Fruit fly (Drosophila melanogaster) whole organism, embryonic: Measurements from ENCODE around the gene Rh5.

Source experiments
- B-H2 ChIP-seq: fragments of 200-800 bp; sonication (Bioruptor generic); optimal IDR thresholded peaks from 2 replicates; lab custom pipeline; 2018; ENCODE audit warnings: missing biosample characterization, mild to moderate bottlenecking, missing genetic modification characterization
- C15 ChIP-seq: fragments of 200-800 bp; sonication (Bioruptor generic); IDR thresholded peaks from 3 replicates; pipeline ENCODE4 v1.3.6; 2022; ENCODE audit warnings: missing biosample characterization, missing genetic modification characterization
- CG10209 ChIP-seq: fragments of 200-800 bp; sonication (Bioruptor generic); optimal IDR thresholded peaks from 3 replicates; lab custom pipeline; 2017; ENCODE audit warnings: missing biosample characterization, mild to moderate bottlenecking, missing genetic modification characterization, missing genetic modification reagents
- CG1024 ChIP-seq: fragments of 200-800 bp; sonication (Bioruptor generic); IDR thresholded peaks from 2 replicates; pipeline ENCODE4 v1.3.6; 2022; ENCODE audit warnings: missing biosample characterization, missing genetic modification characterization
- CG11695 ChIP-seq: fragments of 200-800 bp; sonication (Bioruptor generic); IDR thresholded peaks from 3 replicates; pipeline ENCODE4 v1.3.6; 2022; ENCODE audit warnings: missing biosample characterization, missing genetic modification characterization
- CG12659 ChIP-seq: fragments of 200-800 bp; sonication (Bioruptor generic); optimal IDR thresholded peaks from 3 replicates; lab custom pipeline; 2017; ENCODE audit warnings: mild to moderate bottlenecking, missing biosample characterization, missing genetic modification reagents, missing genetic modification characterization
- CG12942 ChIP-seq: fragments of 200-800 bp; sonication (Bioruptor generic); optimal IDR thresholded peaks from 3 replicates; lab custom pipeline; 2016; ENCODE audit warnings: missing biosample characterization, missing genetic modification characterization
- CG14050 ChIP-seq: fragments of 200-800 bp; sonication (Bioruptor generic); IDR thresholded peaks from 3 replicates; pipeline ENCODE4 v1.3.6; 2022; ENCODE audit warnings: missing biosample characterization, missing genetic modification characterization
- CG14441 ChIP-seq: fragments of 200-800 bp; sonication (Bioruptor generic); IDR thresholded peaks from 2 replicates; pipeline ENCODE4 v1.3.6; 2022; ENCODE audit warnings: missing biosample characterization, missing genetic modification characterization
- CG15073 ChIP-seq: fragments of 200-800 bp; sonication (Bioruptor generic); optimal IDR thresholded peaks from 2 replicates; lab custom pipeline; 2016; ENCODE audit warnings: missing biosample characterization, missing genetic modification characterization
- CG17359 ChIP-seq: fragments of 200-800 bp; sonication (Bioruptor generic); optimal IDR thresholded peaks from 3 replicates; lab custom pipeline; 2018; ENCODE audit warnings: missing biosample characterization, mild to moderate bottlenecking, missing genetic modification characterization, moderate library complexity
- CG17361 ChIP-seq: fragments of 200-800 bp; sonication (Bioruptor generic); IDR thresholded peaks from 3 replicates; pipeline ENCODE4 v1.3.6; 2022; ENCODE audit warnings: missing biosample characterization, missing genetic modification characterization
- CG17385 ChIP-seq: fragments of 200-800 bp; sonication (Bioruptor generic); optimal IDR thresholded peaks from 3 replicates; lab custom pipeline; 2018; ENCODE audit warnings: missing biosample characterization, mild to moderate bottlenecking, missing genetic modification characterization
- CG31365 ChIP-seq: fragments of 200-800 bp; sonication (Bioruptor generic); optimal IDR thresholded peaks from 2 replicates; lab custom pipeline; 2018; ENCODE audit warnings: missing biosample characterization, mild to moderate bottlenecking, missing genetic modification characterization
- CG31441 ChIP-seq: fragments of 200-800 bp; sonication (Bioruptor generic); IDR thresholded peaks from 2 replicates; pipeline ENCODE4 v1.3.6; 2022; ENCODE audit warnings: missing biosample characterization, missing genetic modification characterization
- CG4328 ChIP-seq: fragments of 200-800 bp; sonication (Bioruptor generic); optimal IDR thresholded peaks from 3 replicates; lab custom pipeline; 2017; ENCODE audit warnings: missing biosample characterization, missing genetic modification reagents, missing genetic modification characterization
- CG6683 ChIP-seq: fragments of 200-800 bp; sonication (Bioruptor generic); optimal IDR thresholded peaks from 2 replicates; lab custom pipeline; 2017; ENCODE audit warnings: missing biosample characterization, mild to moderate bottlenecking, missing genetic modification characterization, missing genetic modification reagents
- CG7372 ChIP-seq: fragments of 200-800 bp; sonication (Bioruptor generic); IDR thresholded peaks from 2 replicates; pipeline ENCODE4 v1.3.6; 2022; ENCODE audit warnings: missing biosample characterization, missing genetic modification characterization
- CG8478 ChIP-seq: fragments of >200 bp; optimal IDR thresholded peaks from 2 replicates; lab custom pipeline; 2018
- CG9437 ChIP-seq: fragments of 200-800 bp; sonication (Bioruptor generic); optimal IDR thresholded peaks from 2 replicates; lab custom pipeline; 2018; ENCODE audit warnings: missing biosample characterization, mild to moderate bottlenecking, missing genetic modification characterization
- CG9876 ChIP-seq: fragments of 200-800 bp; sonication (Bioruptor generic); optimal IDR thresholded peaks from 2 replicates; lab custom pipeline; 2016; ENCODE audit warnings: missing biosample characterization, missing genetic modification characterization
- CoRest ChIP-seq: fragments of 200-800 bp; sonication (Bioruptor generic); optimal IDR thresholded peaks from 3 replicates; lab custom pipeline; 2018; ENCODE audit warnings: missing biosample characterization, mild to moderate bottlenecking, missing genetic modification characterization, moderate library complexity
- H2.0 ChIP-seq: fragments of 200-800 bp; sonication (Bioruptor generic); IDR thresholded peaks from 2 replicates; pipeline ENCODE4 v1.3.6; 2022; ENCODE audit warnings: missing biosample characterization, missing genetic modification characterization
- HmgD ChIP-seq: fragments of 200-800 bp; sonication (Bioruptor generic); optimal IDR thresholded peaks from 3 replicates; lab custom pipeline; 2016; ENCODE audit warnings: missing biosample characterization, missing genetic modification characterization
- NK7.1 ChIP-seq: fragments of 200-800 bp; sonication (Bioruptor generic); optimal IDR thresholded peaks from 3 replicates; lab custom pipeline; 2016; ENCODE audit warnings: missing biosample characterization, missing genetic modification characterization
- Nf-YB ChIP-seq: fragments of 200-800 bp; sonication (Bioruptor generic); optimal IDR thresholded peaks from 3 replicates; lab custom pipeline; 2019; ENCODE audit warnings: missing biosample characterization, mild to moderate bottlenecking, missing genetic modification characterization, moderate library complexity
- NfI ChIP-seq: fragments of 200-800 bp; sonication (Bioruptor generic); optimal IDR thresholded peaks from 3 replicates; lab custom pipeline; 2018; ENCODE audit warnings: missing biosample characterization, mild to moderate bottlenecking, missing genetic modification characterization, moderate library complexity
- Ravus ChIP-seq: fragments of 200-800 bp; sonication (Bioruptor generic); IDR thresholded peaks from 2 replicates; pipeline ENCODE4 v1.3.6; 2022; ENCODE audit warnings: missing biosample characterization, missing genetic modification characterization
- Usf ChIP-seq: fragments of 200-800 bp; sonication (Bioruptor generic); optimal IDR thresholded peaks from 2 replicates; lab custom pipeline; 2017; ENCODE audit warnings: missing genotype, missing biosample characterization, missing genetic modification characterization
- ac ChIP-seq: fragments of 200-800 bp; sonication (Bioruptor generic); optimal IDR thresholded peaks from 3 replicates; lab custom pipeline; 2017; ENCODE audit warnings: missing biosample characterization, mild to moderate bottlenecking, missing genetic modification characterization
- cg ChIP-seq: fragments of 200-800 bp; sonication (Bioruptor generic); optimal IDR thresholded peaks from 3 replicates; lab custom pipeline; 2019; ENCODE audit warnings: missing biosample characterization, mild to moderate bottlenecking, missing genetic modification characterization, moderate library complexity
- dmrt11E ChIP-seq: fragments of 200-800 bp; sonication (Bioruptor generic); optimal IDR thresholded peaks from 3 replicates; lab custom pipeline; 2018; ENCODE audit warnings: missing biosample characterization, mild to moderate bottlenecking, missing genetic modification characterization, moderate library complexity
- dpn ChIP-seq, 2 experiments: fragments of 200-800 bp; sonication (Bioruptor generic); optimal IDR thresholded peaks; 3 replicates each; lab custom pipeline; 2016; ENCODE audit warnings: missing biosample characterization in 2 of 2, missing genetic modification characterization in 2 of 2
- eyg ChIP-seq: fragments of 200-800 bp; sonication (Bioruptor generic); optimal IDR thresholded peaks from 3 replicates; lab custom pipeline; 2016; ENCODE audit warnings: missing biosample characterization, missing genetic modification characterization
- fd3F ChIP-seq: fragments of 200-800 bp; sonication (Bioruptor generic); optimal IDR thresholded peaks from 2 replicates; lab custom pipeline; 2018; ENCODE audit warnings: missing biosample characterization, mild to moderate bottlenecking, missing genetic modification characterization, moderate library complexity
- fd64A ChIP-seq: fragments of 200-800 bp; sonication (Bioruptor generic); optimal IDR thresholded peaks from 3 replicates; lab custom pipeline; 2018; ENCODE audit warnings: missing biosample characterization, mild to moderate bottlenecking, missing genetic modification characterization
- fd96Cb ChIP-seq: fragments of 200-800 bp; sonication (Bioruptor generic); optimal IDR thresholded peaks from 2 replicates; lab custom pipeline; 2018; ENCODE audit warnings: missing biosample characterization, mild to moderate bottlenecking, missing genetic modification characterization, moderate library complexity
- lab ChIP-seq: fragments of 200-800 bp; sonication (Bioruptor generic); optimal IDR thresholded peaks from 3 replicates; lab custom pipeline; 2017; ENCODE audit warnings: missing biosample characterization, missing genetic modification characterization, mild to moderate bottlenecking, moderate library complexity, missing genetic modification reagents
- lilli ChIP-seq: fragments of 200-800 bp; sonication (Bioruptor generic); optimal IDR thresholded peaks from 3 replicates; lab custom pipeline; 2016; ENCODE audit warnings: missing biosample characterization, missing genetic modification characterization
- luna ChIP-seq: fragments of 200-800 bp; sonication (Bioruptor generic); optimal IDR thresholded peaks from 2 replicates; lab custom pipeline; 2016; ENCODE audit warnings: missing biosample characterization, missing genetic modification characterization
- nmo ChIP-seq: fragments of 200-800 bp; sonication (Bioruptor generic); optimal IDR thresholded peaks from 2 replicates; lab custom pipeline; 2018; ENCODE audit warnings: missing biosample characterization, mild to moderate bottlenecking, missing genetic modification characterization, moderate library complexity
- pfk ChIP-seq: fragments of 200-800 bp; sonication (Bioruptor generic); optimal IDR thresholded peaks from 2 replicates; lab custom pipeline; 2018; ENCODE audit warnings: missing biosample characterization, mild to moderate bottlenecking, missing genetic modification characterization, moderate library complexity
- prd ChIP-seq, 3 experiments: fragments of >200 bp in 2 of 3; fragments of 200-800 bp in 1 of 3; sonication (Bioruptor generic) in 1 of 3; optimal IDR thresholded peaks in 2 of 3; IDR thresholded peaks in 1 of 3; 2 replicates in 2 of 3; 3 replicates in 1 of 3; pipeline versions ENCODE4 v1.3.6 to Lab custom; 2017 to 2022; ENCODE audit warnings: missing biosample characterization in 1 of 3, missing genetic modification characterization in 1 of 3
- rib ChIP-seq: fragments of 200-800 bp; sonication (Bioruptor generic); IDR thresholded peaks from 2 replicates; pipeline ENCODE4 v1.3.6; 2022; ENCODE audit warnings: missing biosample characterization, missing genetic modification characterization
- scrt ChIP-seq: fragments of 200-800 bp; sonication (Bioruptor generic); optimal IDR thresholded peaks from 2 replicates; lab custom pipeline; 2018; ENCODE audit warnings: missing biosample characterization, mild to moderate bottlenecking, missing genetic modification characterization, moderate library complexity
- sim ChIP-seq: fragments of 200-800 bp; sonication (Bioruptor generic); IDR thresholded peaks from 2 replicates; pipeline ENCODE4 v1.3.6; 2022; ENCODE audit warnings: missing biosample characterization, missing genetic modification characterization
- sqz ChIP-seq: fragments of 200-800 bp; sonication (Bioruptor generic); optimal IDR thresholded peaks from 3 replicates; lab custom pipeline; 2018; ENCODE audit warnings: missing biosample characterization, mild to moderate bottlenecking, missing genetic modification characterization
- tio ChIP-seq: fragments of 200-800 bp; sonication (Bioruptor generic); optimal IDR thresholded peaks from 2 replicates; lab custom pipeline; 2017; ENCODE audit warnings: missing biosample characterization, missing genetic modification characterization, inconsistent platforms
- trh ChIP-seq: fragments of 200-800 bp; sonication (Bioruptor generic); optimal IDR thresholded peaks from 2 replicates; lab custom pipeline; 2016; ENCODE audit warnings: missing biosample characterization, missing genetic modification characterization
- z ChIP-seq: fragments of 200-800 bp; sonication (Bioruptor generic); IDR thresholded peaks from 3 replicates; pipeline ENCODE4 v1.3.6; 2022; ENCODE audit warnings: missing biosample characterization, missing genetic modification characterization
- zfh2 ChIP-seq: fragments of 200-800 bp; sonication (Bioruptor generic); optimal IDR thresholded peaks from 2 replicates; lab custom pipeline; 2016; ENCODE audit warnings: missing biosample characterization, missing genetic modification characterization

The Rh5 gene

DNA sequence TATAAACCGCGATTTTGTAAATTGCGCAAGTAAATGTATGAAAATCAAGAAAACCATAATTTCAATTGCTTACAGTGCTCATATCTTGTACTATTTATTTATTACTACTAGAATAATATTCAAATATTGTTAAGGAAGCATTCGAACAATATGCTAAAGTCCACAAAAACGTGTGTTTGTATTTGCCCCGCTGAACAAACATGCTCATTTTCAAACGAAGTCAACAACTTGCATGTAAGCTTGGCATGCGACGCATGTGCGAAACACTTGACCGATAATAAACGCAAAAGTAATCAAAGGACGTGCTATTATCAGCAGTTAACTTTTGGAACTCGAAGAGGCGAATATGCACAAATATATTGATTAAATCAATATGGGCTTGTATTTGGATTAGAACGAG, 13.2 kb downstream of the Rh5 start:
- TF ChIP-seq dpn (GFP tag; optimal IDR thresholded peaks at IDR 0.05; lab: Kevin White, UChicago) (peak; percentile 32 to 53), fd96Cb (tag; lab: Kevin White, UChicago) (no peak), cg (GFP tag; lab: Kevin White, UChicago) (no peak), CG17385 (GFP tag; lab: Kevin White, UChicago) (peak; percentile 28), fd64A (GFP tag; lab: Kevin White, UChicago) (peak; percentile 84), CG17359 (peak; percentile 74), prd (optimal IDR thresholded peaks at IDR 0.05; lab: Kevin White, UChicago) (no peak), prd (GFP tag; IDR thresholded peaks at IDR 0.05; lab: Robert Waterston, UW) (peak; percentile 51; the same call in 2 of the 3 replicates), CG1024 (GFP tag; lab: Robert Waterston, UW) (no peak), NK7.1 (GFP tag; lab: Kevin White, UChicago) (no peak), CG6683 (GFP tag; lab: Kevin White, UChicago) (peak; percentile 47), CG31441 (GFP tag; lab: Robert Waterston, UW) (no peak; the same call in 1 of the 2 replicates), B-H2 (GFP tag; lab: Kevin White, UChicago) (peak; percentile 52), lab (GFP tag; lab: Kevin White, UChicago) (peak; percentile 89), luna (no peak), trh (GFP tag; lab: Kevin White, UChicago) (peak; percentile 65), CG17361 (GFP tag; lab: Robert Waterston, UW) (0 out of 3 replicates have a peak, but pooled peaks have one; percentile 13), tio (GFP tag; lab: Kevin White, UChicago) (no peak), CG9876 (GFP tag; lab: Kevin White, UChicago) (no peak), eyg (GFP tag; lab: Kevin White, UChicago) (no peak), CG7372 (GFP tag; lab: Robert Waterston, UW) (no peak), CG12942 (peak; percentile 62), CG8478 (lab: Kevin White, UChicago) (no peak), z (GFP tag; lab: Robert Waterston, UW) (0 out of 3 replicates have a peak, but pooled peaks have one; percentile 27), Nf-YB (GFP tag; lab: Kevin White, UChicago) (peak; percentile 48), CG14050 (GFP tag; lab: Robert Waterston, UW) (no peak), Usf (GFP tag; lab: Kevin White, UChicago) (no peak), Ravus (GFP tag; lab: Robert Waterston, UW) (no peak), CG14441 (GFP tag; lab: Robert Waterston, UW) (no peak), CG4328 (GFP tag; lab: Kevin White, UChicago) (peak; percentile 25), sqz (no peak), CoRest (tag; lab: Kevin White, UChicago) (peak; percentile 64), pfk (GFP tag; lab: Kevin White, UChicago) (peak; percentile 20), NfI (GFP tag; lab: Kevin White, UChicago) (peak; percentile 37), dmrt11E (tag; lab: Kevin White, UChicago) (peak; percentile 69), zfh2 (GFP tag; lab: Kevin White, UChicago) (no peak), sim (GFP tag; lab: Robert Waterston, UW) (no peak), CG9437 (no peak), CG11695 (GFP tag; lab: Robert Waterston, UW) (peak; percentile 50; the same call in 1 of the 3 replicates), H2.0 (no peak), C15 (GFP tag; lab: Robert Waterston, UW) (no peak; the same call in 2 of the 3 replicates), fd3F (peak; percentile 71), nmo (GFP tag; lab: Kevin White, UChicago) (no peak), CG10209 (peak; percentile 83), CG15073 (peak; percentile 19), scrt (GFP tag; lab: Kevin White, UChicago) (peak; percentile 40), HmgD (GFP tag; lab: Kevin White, UChicago) (no peak), rib (no peak), lilli (GFP tag; lab: Kevin White, UChicago) (peak; percentile 26), CG12659 (peak; percentile 83), CG31365 (tag; lab: Kevin White, UChicago) (peak; percentile 1), ac (peak; percentile 8)
